Worm (Caenorhabditis elegans): ENCODE data around the gene rbm-25.

rbm-25 gene

ce11 chrV:12465399-12465798, 32.6 kb upstream of the rbm-25 start (continued):
- TF ChIP-seq ceh-34 (tag; optimal IDR thresholded peaks at IDR 0.05) (peak; percentile 79), sdc-2 (tag; optimal IDR thresholded peaks at IDR 0.05) (no peak), fkh-10 (GFP tag; optimal IDR thresholded peaks at IDR 0.05) (peak; percentile 3), pat-9 (tag; optimal IDR thresholded peaks at IDR 0.05) (no peak), nhr-232 (tag; optimal IDR thresholded peaks at IDR 0.05) (no peak), syd-9 (tag; optimal IDR thresholded peaks at IDR 0.05) (peak; percentile 74), ceh-31 (tag; optimal IDR thresholded peaks at IDR 0.05) (peak; percentile 88), eyg-1 (tag; optimal IDR thresholded peaks at IDR 0.05) (no peak), unc-42 (tag; optimal IDR thresholded peaks at IDR 0.05) (peak; percentile 92), pax-1 (tag; optimal IDR thresholded peaks at IDR 0.05) (no peak), gmeb-2 (tag; optimal IDR thresholded peaks at IDR 0.05) (no peak), nhr-11 (tag; optimal IDR thresholded peaks at IDR 0.05) (no peak), pag-3 (tag; optimal IDR thresholded peaks at IDR 0.05; ENCODE audit: borderline replicate concordance) (peak; percentile 37), ceh-18 (tag; optimal IDR thresholded peaks at IDR 0.05) (peak; percentile 91), zip-5 (tag; optimal IDR thresholded peaks at IDR 0.05) (no peak), ceh-9 (tag; optimal IDR thresholded peaks at IDR 0.05) (no peak), ref-2 (tag; optimal IDR thresholded peaks at IDR 0.05) (peak; percentile 67), ceh-24 (tag; optimal IDR thresholded peaks at IDR 0.05) (no peak), odd-2 (tag; optimal IDR thresholded peaks at IDR 0.05) (no peak), elt-4 (tag; optimal IDR thresholded peaks at IDR 0.05) (no peak), elt-2 (tag; optimal IDR thresholded peaks at IDR 0.05) (no peak), pha-4 (tag; optimal IDR thresholded peaks at IDR 0.05) (no peak), hlh-13 (GFP tag; optimal IDR thresholded peaks at IDR 0.05) (no peak)

DNA sequence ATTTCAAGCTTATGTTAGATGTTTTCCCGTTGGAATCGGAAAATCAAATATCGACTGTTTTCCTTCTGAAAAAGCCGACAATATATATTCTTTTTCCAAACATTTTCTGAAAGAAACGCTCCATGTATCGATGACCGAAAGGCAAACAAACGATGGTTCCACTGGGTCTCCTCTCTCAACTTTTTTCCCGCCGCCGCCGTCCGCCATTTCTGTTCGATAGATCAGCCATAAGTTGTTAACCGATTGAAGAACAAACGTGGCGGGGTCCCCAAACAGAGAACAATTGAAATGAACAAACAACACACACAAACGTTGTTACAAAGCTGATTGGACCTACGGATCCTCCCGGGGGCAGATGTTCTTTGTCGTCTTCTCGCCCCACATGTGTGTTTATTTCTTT, 31.4 kb upstream of the rbm-25 start:
- TF ChIP-seq pros-1 (tag; optimal IDR thresholded peaks at IDR 0.05): no peak
- TF ChIP-seq madf-2 (tag; optimal IDR thresholded peaks at IDR 0.05): no peak
- no peak for TF ChIP-seq ahr-1 (tag; optimal IDR thresholded peaks at IDR 0.05)
- TF ChIP-seq elt-2 (tag; optimal IDR thresholded peaks at IDR 0.05): no peak
- TF ChIP-seq F13H6.1 (tag; optimal IDR thresholded peaks at IDR 0.05): no peak
- no peak for TF ChIP-seq pag-3 (tag; optimal IDR thresholded peaks at IDR 0.05; ENCODE audit: borderline replicate concordance)
- TF ChIP-seq ets-4 (tag; optimal IDR thresholded peaks at IDR 0.05): no peak
- TF ChIP-seq K02D7.2 (tag; optimal IDR thresholded peaks at IDR 0.05): no peak
- TF ChIP-seq fkh-10 (GFP tag; optimal IDR thresholded peaks at IDR 0.05): no peak
- TF ChIP-seq unc-55 (GFP tag; optimal IDR thresholded peaks at IDR 0.05): no peak
- no peak for TF ChIP-seq pqm-1 (tag; optimal IDR thresholded peaks at IDR 0.05)
- no peak for TF ChIP-seq npax-4 (tag; optimal IDR thresholded peaks at IDR 0.05)
- no peak for TF ChIP-seq dmd-4 (tag; optimal IDR thresholded peaks at IDR 0.05; ENCODE audit: borderline replicate concordance)
- no peak for TF ChIP-seq ceh-19 (GFP tag; optimal IDR thresholded peaks at IDR 0.05)
- TF ChIP-seq nhr-11 (tag; optimal IDR thresholded peaks at IDR 0.05): no peak
- TF ChIP-seq hlh-15 (tag; optimal IDR thresholded peaks at IDR 0.05): no peak
- no peak for TF ChIP-seq hlh-30 (tag; optimal IDR thresholded peaks at IDR 0.05; ENCODE audit: insufficient read depth)
- TF ChIP-seq fkh-6 (tag; optimal IDR thresholded peaks at IDR 0.05): no peak
- TF ChIP-seq ttx-3 (tag; optimal IDR thresholded peaks at IDR 0.05): no peak

DNA sequence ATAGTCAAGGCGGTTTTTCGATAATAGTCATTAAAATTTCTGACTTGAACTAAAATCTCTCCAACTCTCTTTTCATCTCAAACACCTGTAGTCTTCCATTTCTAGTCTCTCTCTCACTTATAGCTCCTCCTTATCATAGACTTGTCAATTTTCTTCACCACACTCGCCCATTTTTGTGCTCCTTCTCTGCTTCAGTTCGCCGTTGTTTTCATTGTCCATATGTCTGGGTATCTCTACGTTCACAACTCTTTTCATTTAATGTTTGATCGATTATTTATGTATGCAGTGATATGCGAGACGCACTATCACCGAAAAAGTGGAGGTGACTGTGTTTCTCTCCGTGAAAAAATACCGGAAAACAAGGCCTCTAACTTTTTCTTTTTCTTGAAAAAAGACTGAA, 30.3 kb upstream of the rbm-25 start:
- no peak for TF ChIP-seq hlh-30 (tag; optimal IDR thresholded peaks at IDR 0.05; ENCODE audit: insufficient read depth)
- TF ChIP-seq elt-2 (tag; optimal IDR thresholded peaks at IDR 0.05): peak; percentile 32
- no peak for TF ChIP-seq pha-2 (tag; optimal IDR thresholded peaks at IDR 0.05)
- TF ChIP-seq ref-2 (tag; optimal IDR thresholded peaks at IDR 0.05): no peak
- no peak for TF ChIP-seq npax-4 (tag; optimal IDR thresholded peaks at IDR 0.05)
- no peak for TF ChIP-seq hlh-13 (GFP tag; optimal IDR thresholded peaks at IDR 0.05)
- no peak for TF ChIP-seq fax-1 (tag; optimal IDR thresholded peaks at IDR 0.05)
- TF ChIP-seq ceh-19 (GFP tag; optimal IDR thresholded peaks at IDR 0.05): no peak

Data from whole organism, late embryonic.